Worm (Caenorhabditis elegans) whole organism, late embryonic: ENCODE measurements around the gene ugt-53.

Source experiments
- C08G9.2 ChIP-seq: sonication (generic microtip); optimal IDR thresholded peaks from 2 replicates; lab custom pipeline; 2016; ENCODE audit warnings: mild to moderate bottlenecking, missing genetic modification characterization, moderate library complexity, missing compliant biosample characterization
- C38D4.7 ChIP-seq: fragments of 200-800 bp; sonication (Bioruptor generic); optimal IDR thresholded peaks from 2 replicates; lab custom pipeline; 2018; ENCODE audit warnings: mild to moderate bottlenecking, missing genetic modification characterization, moderate library complexity, missing compliant biosample characterization
- F13H6.1 ChIP-seq: sonication (generic microtip); optimal IDR thresholded peaks from 2 replicates; lab custom pipeline; 2016; ENCODE audit warnings: missing genetic modification characterization, missing compliant biosample characterization
- K02D7.2 ChIP-seq: sonication (generic microtip); optimal IDR thresholded peaks from 2 replicates; lab custom pipeline; 2017; ENCODE audit warnings: mild to moderate bottlenecking, missing genetic modification characterization, missing compliant biosample characterization
- K09A11.1 ChIP-seq: sonication (generic microtip); optimal IDR thresholded peaks from 2 replicates; lab custom pipeline; 2017; ENCODE audit warnings: antibody characterized with exemption, mild to moderate bottlenecking, missing genetic modification characterization, missing compliant biosample characterization; ENCODE audit not compliant: insufficient read depth
- ama-1 ChIP-seq: fragments of 150-350 bp; optimal IDR thresholded peaks from 2 replicates; lab custom pipeline; 2014
- ceh-14 ChIP-seq: sonication (generic microtip); optimal IDR thresholded peaks from 2 replicates; lab custom pipeline; 2016; ENCODE audit warnings: missing genotype, missing genetic modification characterization, missing compliant biosample characterization
- ceh-18 ChIP-seq: sonication (generic microtip); optimal IDR thresholded peaks from 2 replicates; lab custom pipeline; 2016; ENCODE audit warnings: missing genetic modification characterization, missing compliant biosample characterization
- ceh-30 ChIP-seq: fragments of 150-350 bp; optimal IDR thresholded peaks from 2 replicates; lab custom pipeline; 2014; ENCODE audit warnings: missing biosample characterization, missing genetic modification characterization
- ceh-31 ChIP-seq: sonication (generic microtip); optimal IDR thresholded peaks from 2 replicates; lab custom pipeline; 2016; ENCODE audit warnings: missing genetic modification characterization, missing compliant biosample characterization
- ceh-34 ChIP-seq: sonication (generic microtip); optimal IDR thresholded peaks from 2 replicates; lab custom pipeline; 2016; ENCODE audit warnings: mild to moderate bottlenecking, missing genetic modification characterization, missing compliant biosample characterization
- ceh-45 ChIP-seq: fragments of 200-800 bp; sonication (Bioruptor generic); IDR thresholded peaks from 2 replicates; pipeline ENCODE4 v1.3.6; 2022; ENCODE audit warnings: missing genetic modification reagents, missing genetic modification characterization, missing compliant biosample characterization
- dmd-4 ChIP-seq: sonication (generic microtip); optimal IDR thresholded peaks from 2 replicates; lab custom pipeline; 2016; ENCODE audit warnings: borderline replicate concordance, missing genetic modification characterization, missing compliant biosample characterization
- dve-1 ChIP-seq: sonication (generic microtip); optimal IDR thresholded peaks from 2 replicates; lab custom pipeline; 2017; ENCODE audit warnings: antibody characterized with exemption, mild to moderate bottlenecking, missing genetic modification characterization, missing compliant biosample characterization
- elt-4 ChIP-seq: sonication (generic microtip); optimal IDR thresholded peaks from 2 replicates; lab custom pipeline; 2016; ENCODE audit warnings: missing genetic modification characterization, missing compliant biosample characterization
- eyg-1 ChIP-seq: sonication (generic microtip); optimal IDR thresholded peaks from 2 replicates; lab custom pipeline; 2016; ENCODE audit warnings: missing genotype, missing genetic modification characterization, missing compliant biosample characterization
- fax-1 ChIP-seq: sonication (generic microtip); optimal IDR thresholded peaks from 2 replicates; lab custom pipeline; 2016; ENCODE audit warnings: missing genotype, missing genetic modification characterization, missing compliant biosample characterization
- fkh-6 ChIP-seq: sonication (generic microtip); optimal IDR thresholded peaks from 2 replicates; lab custom pipeline; 2016; ENCODE audit warnings: missing genetic modification characterization, missing compliant biosample characterization
- hlh-13 ChIP-seq: fragments of 200-800 bp; sonication (Bioruptor generic); optimal IDR thresholded peaks from 2 replicates; lab custom pipeline; 2018; ENCODE audit warnings: mild to moderate bottlenecking, missing genetic modification characterization, missing compliant biosample characterization
- hlh-30 ChIP-seq: sonication (generic microtip); optimal IDR thresholded peaks from 2 replicates; lab custom pipeline; 2017; ENCODE audit warnings: antibody characterized with exemption, missing genetic modification characterization, missing compliant biosample characterization; ENCODE audit not compliant: insufficient read depth
- hlh-8 ChIP-seq: sonication (generic microtip); optimal IDR thresholded peaks from 2 replicates; lab custom pipeline; 2016; ENCODE audit warnings: missing genotype, missing genetic modification characterization, missing compliant biosample characterization
- mec-3 ChIP-seq: sonication (generic microtip); optimal IDR thresholded peaks from 2 replicates; lab custom pipeline; 2016; ENCODE audit warnings: borderline replicate concordance, missing genetic modification characterization, missing compliant biosample characterization
- nfya-1 ChIP-seq: sonication (generic microtip); optimal IDR thresholded peaks from 2 replicates; lab custom pipeline; 2017; ENCODE audit warnings: missing genetic modification characterization, mild to moderate bottlenecking, missing compliant biosample characterization, antibody characterized with exemption, moderate library complexity
- nhr-11 ChIP-seq: fragments of 150-350 bp; optimal IDR thresholded peaks from 2 replicates; lab custom pipeline; 2014; ENCODE audit warnings: missing biosample characterization, missing genetic modification characterization
- nhr-232 ChIP-seq: sonication (generic microtip); optimal IDR thresholded peaks from 2 replicates; lab custom pipeline; 2016; ENCODE audit warnings: missing genetic modification characterization, missing compliant biosample characterization
- pax-1 ChIP-seq: fragments of 150-350 bp; optimal IDR thresholded peaks from 2 replicates; lab custom pipeline; 2014; ENCODE audit warnings: missing biosample characterization, missing genetic modification characterization
- pros-1 ChIP-seq: fragments of 150-350 bp; optimal IDR thresholded peaks from 2 replicates; lab custom pipeline; 2014; ENCODE audit warnings: missing biosample characterization, missing genetic modification reagents, missing genetic modification characterization
- ref-2 ChIP-seq: sonication (generic microtip); optimal IDR thresholded peaks from 2 replicates; lab custom pipeline; 2016; ENCODE audit warnings: missing genetic modification characterization, missing compliant biosample characterization
- sox-2 ChIP-seq: fragments of 200-800 bp; sonication (Bioruptor generic); IDR thresholded peaks from 2 replicates; pipeline ENCODE4 v1.3.6; 2022; ENCODE audit warnings: missing genetic modification reagents, missing genetic modification characterization, missing compliant biosample characterization
- syd-9 ChIP-seq: sonication (generic microtip); optimal IDR thresholded peaks from 2 replicates; lab custom pipeline; 2016; ENCODE audit warnings: mild to moderate bottlenecking, missing genetic modification characterization, moderate library complexity, missing compliant biosample characterization
- tbx-2 ChIP-seq: sonication (generic microtip); optimal IDR thresholded peaks from 2 replicates; lab custom pipeline; 2016; ENCODE audit warnings: missing genetic modification characterization, missing compliant biosample characterization
- tbx-7 ChIP-seq: sonication (generic microtip); optimal IDR thresholded peaks from 2 replicates; lab custom pipeline; 2016; ENCODE audit warnings: missing genotype, missing genetic modification characterization, missing compliant biosample characterization
- unc-3 ChIP-seq, 2 experiments: fragments of 200-800 bp in 1 of 2; sonication (Bioruptor generic) in 1 of 2; sonication (generic microtip) in 1 of 2; conservative IDR thresholded peaks in 1 of 2; optimal IDR thresholded peaks in 1 of 2; 2 replicates each; pipeline versions ENCODE4 v1.3.6 to Lab custom; 2016 to 2022; ENCODE audit warnings: missing compliant biosample characterization in 2 of 2, missing genetic modification characterization in 2 of 2, missing genetic modification reagents in 1 of 2
- unc-55 ChIP-seq: sonication (generic microtip); optimal IDR thresholded peaks from 2 replicates; lab custom pipeline; 2017; ENCODE audit warnings: missing biosample characterization, missing genetic modification reagents, missing genetic modification characterization
- unc-86 ChIP-seq: sonication (generic microtip); optimal IDR thresholded peaks from 2 replicates; lab custom pipeline; 2016; ENCODE audit warnings: missing genetic modification characterization, missing compliant biosample characterization

Gene ugt-53

DNA sequence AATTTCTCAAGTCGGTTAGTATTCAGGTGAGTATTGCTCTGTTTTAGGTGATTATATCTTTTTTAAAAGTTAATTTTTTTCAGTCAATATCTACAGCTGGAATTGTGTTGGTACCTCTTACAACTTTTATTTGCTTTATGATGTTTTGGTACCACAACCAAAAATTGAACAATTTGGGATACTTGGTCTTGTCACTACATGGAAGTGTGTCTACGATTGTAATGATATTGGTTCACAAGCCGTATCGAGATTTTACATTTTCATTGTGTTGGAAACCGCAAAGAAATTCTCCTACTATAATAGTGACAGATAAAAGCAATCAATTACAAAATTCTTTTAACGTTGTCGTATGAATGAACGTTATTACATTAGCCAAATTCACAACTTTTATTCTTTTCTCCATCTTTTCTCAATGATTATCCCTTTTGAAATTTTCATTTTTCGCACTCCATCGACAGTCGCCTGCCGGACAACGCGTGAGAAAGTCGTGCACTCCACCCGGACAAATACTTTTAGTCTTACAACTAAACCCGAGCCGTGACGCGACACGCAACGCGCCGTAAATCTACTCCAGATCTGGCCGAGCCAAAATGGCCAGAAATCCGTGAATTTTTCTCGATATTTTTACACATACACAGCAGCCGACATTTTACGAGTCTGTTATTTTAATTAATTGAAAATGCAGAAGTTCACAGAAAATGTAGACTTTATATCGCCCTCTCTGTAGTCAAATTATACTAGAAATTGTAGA is 22.8 kb downstream of the ugt-53 start:
- TF ChIP-seq C08G9.2 (tag; lab: Kevin White, UChicago), result no peak
- TF ChIP-seq sox-2 (GFP tag; lab: Robert Waterston, UW), result no peak
- no peak for TF ChIP-seq ama-1 (lab: Kevin White, UChicago)
- no peak for TF ChIP-seq ceh-31 (tag; lab: Kevin White, UChicago)
- no peak for TF ChIP-seq F13H6.1
- TF ChIP-seq fax-1 (tag; lab: Kevin White, UChicago), result no peak
- TF ChIP-seq ceh-34, result no peak

ce11 chrV:2872947-2873346 is 23.8 kb downstream of the ugt-53 start:
- TF ChIP-seq ceh-34, result no peak
- TF ChIP-seq nhr-232, result no peak
- TF ChIP-seq, all 69 proteins: peak for 0

ce11 chrV:2875422-2875821 is 26.3 kb downstream of the ugt-53 start, which contains the start of gene folt-2:
TSS of gene folt-2 (minus strand) at chrV:2875600.
- TF ChIP-seq hlh-13 (GFP tag; lab: Kevin White, UChicago) (no peak), syd-9 (tag; lab: Kevin White, UChicago) (no peak), dmd-4 (tag; lab: Kevin White, UChicago) (no peak), ceh-14 (no peak), mec-3 (tag; lab: Kevin White, UChicago) (no peak), tbx-2 (tag; lab: Kevin White, UChicago) (no peak), tbx-7 (tag; lab: Kevin White, UChicago) (no peak), K02D7.2 (no peak), unc-3 (GFP tag; conservative IDR thresholded peaks at IDR 0.05; lab: Robert Waterston, UW) (no peak), unc-3 (tag; optimal IDR thresholded peaks at IDR 0.05; lab: Kevin White, UChicago) (no peak), nhr-11 (tag; lab: Kevin White, UChicago) (no peak), fax-1 (tag; lab: Kevin White, UChicago) (no peak), ama-1 (lab: Kevin White, UChicago) (no peak), ceh-34 (no peak), elt-4 (tag; lab: Kevin White, UChicago) (no peak), pros-1 (tag; lab: Kevin White, UChicago) (no peak), unc-55 (no peak), K09A11.1 (no peak), ceh-30 (tag; lab: Kevin White, UChicago) (no peak), eyg-1 (tag; lab: Kevin White, UChicago) (no peak)

DNA sequence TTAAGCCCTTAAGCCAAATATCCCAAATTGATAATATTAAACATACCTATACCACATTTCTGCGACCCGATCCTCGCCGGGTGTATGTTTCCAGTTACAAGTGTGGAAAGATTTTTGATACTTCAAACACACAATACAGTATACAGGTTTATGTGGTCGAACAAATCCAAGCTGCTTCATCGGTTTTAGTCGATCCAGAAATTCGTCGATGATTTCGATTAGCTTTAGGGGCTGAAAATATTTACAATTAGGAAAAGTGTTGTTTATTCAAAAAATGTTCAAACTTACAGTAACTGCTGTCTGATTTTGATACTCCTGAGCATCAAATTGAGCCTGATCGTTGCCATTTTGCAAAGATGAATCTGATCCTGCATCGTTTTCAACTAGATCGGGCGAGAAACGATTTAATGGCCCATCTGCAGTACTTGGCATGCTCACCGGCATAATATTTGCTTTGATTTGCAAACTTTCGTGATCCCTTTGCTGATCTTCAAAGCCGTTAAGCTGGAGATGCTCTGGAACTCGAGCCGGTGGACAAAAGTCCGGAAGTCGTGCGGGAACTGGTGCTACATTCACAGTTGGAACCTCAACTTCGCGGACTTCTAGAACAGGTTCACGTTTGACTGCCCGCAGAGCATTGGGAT is 27.2 kb downstream of the ugt-53 start:
- TF ChIP-seq K09A11.1 (no peak), F13H6.1 (no peak), ceh-18 (no peak), pax-1 (tag; lab: Kevin White, UChicago) (no peak), tbx-2 (tag; lab: Kevin White, UChicago) (no peak)

- TF ChIP-seq unc-86 (tag; lab: Kevin White, UChicago) (no peak), fax-1 (tag; lab: Kevin White, UChicago) (no peak), nfya-1 (tag; lab: Kevin White, UChicago) (no peak), ref-2 (tag; lab: Kevin White, UChicago) (no peak), sox-2 (GFP tag; lab: Robert Waterston, UW) (no peak)
These were observed 28.4 kb downstream of the ugt-53 start, which contains the start of gene F37B4.10 for ce11 chrV:2877509-2877908. TSS of gene F37B4.10 (minus strand) at chrV:2877609.

- TF ChIP-seq ceh-45 (GFP tag; lab: Robert Waterston, UW) (no peak), syd-9 (tag; lab: Kevin White, UChicago) (no peak), nhr-232 (no peak), C38D4.7 (GFP tag; lab: Kevin White, UChicago) (no peak), tbx-2 (tag; lab: Kevin White, UChicago) (no peak), dve-1 (no peak), ref-2 (tag; lab: Kevin White, UChicago) (no peak), K09A11.1 (no peak), hlh-8 (tag; lab: Kevin White, UChicago) (no peak), F13H6.1 (no peak), unc-3 (GFP tag; conservative IDR thresholded peaks at IDR 0.05; lab: Robert Waterston, UW) (no peak), unc-3 (tag; optimal IDR thresholded peaks at IDR 0.05; lab: Kevin White, UChicago) (no peak), hlh-30 (tag; lab: Kevin White, UChicago) (no peak), ceh-30 (tag; lab: Kevin White, UChicago) (no peak), fkh-6 (tag; lab: Kevin White, UChicago) (no peak), unc-55 (no peak)
- TF ChIP-seq, all 69 proteins: peak for 0
These were observed 30.7 kb downstream of the ugt-53 start, which contains the start of gene str-39 for ce11 chrV:2879801-2880200. TSS of gene str-39 (minus strand) at chrV:2879901.
